Worm (Caenorhabditis elegans): ENCODE data around the gene oac-21.

Gene oac-21

DNA sequence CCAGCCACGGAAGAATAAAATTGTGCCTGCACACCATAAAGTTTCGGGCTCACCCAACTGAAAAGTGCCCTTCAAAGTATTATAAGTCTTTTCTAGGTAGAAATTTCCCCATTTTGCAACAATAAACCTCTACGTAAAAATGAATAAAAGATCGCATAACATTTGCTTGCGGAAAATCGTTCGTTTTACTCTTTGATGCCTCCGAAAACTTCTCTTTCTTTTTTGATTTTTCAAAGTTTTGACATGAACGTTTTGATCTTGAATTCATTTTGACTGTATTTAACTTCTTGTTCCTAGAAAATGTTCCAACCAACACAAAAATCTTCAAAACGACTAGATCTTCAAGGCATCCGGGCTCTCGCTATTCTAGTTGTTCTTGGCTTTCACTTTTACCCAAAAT lies at the start of gene oac-21:
oac-21 (plus strand) TSS at position 301 of the 400 bp plus-strand sequence.
- TF ChIP-seq ceh-45 (GFP tag; IDR thresholded peaks at IDR 0.05): no peak
- no peak for TF ChIP-seq ceh-6 (GFP tag; optimal IDR thresholded peaks at IDR 0.05)
- no peak for TF ChIP-seq sox-2 (GFP tag; IDR thresholded peaks at IDR 0.05)
- TF ChIP-seq hlh-30 (tag; optimal IDR thresholded peaks at IDR 0.05; ENCODE audit: insufficient read depth): no peak
- TF ChIP-seq C38D4.7 (GFP tag; optimal IDR thresholded peaks at IDR 0.05): no peak
- no peak for TF ChIP-seq odd-2 (tag; optimal IDR thresholded peaks at IDR 0.05)
- no peak for TF ChIP-seq ztf-16 (tag; optimal IDR thresholded peaks at IDR 0.05)
- TF ChIP-seq tbx-7 (tag; optimal IDR thresholded peaks at IDR 0.05): no peak

DNA sequence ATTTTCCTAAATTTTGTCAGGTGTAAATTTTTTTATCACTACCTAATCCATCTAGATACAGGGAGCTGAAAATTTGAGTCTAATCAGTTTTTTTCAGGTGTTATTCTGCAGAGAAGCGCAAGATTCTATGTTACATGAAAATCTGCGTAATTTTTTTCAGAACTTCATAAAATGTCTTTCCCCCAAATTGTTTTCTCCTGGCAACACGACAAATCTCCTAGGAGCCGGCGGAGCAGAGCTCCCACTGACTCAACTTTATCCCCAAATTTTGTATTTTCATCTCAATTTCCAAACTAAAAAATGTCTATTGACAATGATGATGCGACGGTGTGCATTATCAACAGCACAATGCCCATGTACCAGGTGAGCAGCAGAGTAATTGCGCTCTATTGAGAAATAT lies 49.6 kb upstream of the oac-21 start, which contains the start of gene F28F9.2:
F28F9.2 (plus strand) TSS at position 301 of the 400 bp plus-strand sequence.
- TF ChIP-seq odd-2 (tag; optimal IDR thresholded peaks at IDR 0.05): no peak
- no peak for TF ChIP-seq pqm-1 (tag; optimal IDR thresholded peaks at IDR 0.05)
- TF ChIP-seq ceh-19 (GFP tag; optimal IDR thresholded peaks at IDR 0.05): no peak
- no peak for TF ChIP-seq unc-3 (GFP tag; conservative IDR thresholded peaks at IDR 0.05)
- TF ChIP-seq unc-3 (tag; optimal IDR thresholded peaks at IDR 0.05): no peak
- no peak for TF ChIP-seq hlh-6 (tag; optimal IDR thresholded peaks at IDR 0.05)

DNA sequence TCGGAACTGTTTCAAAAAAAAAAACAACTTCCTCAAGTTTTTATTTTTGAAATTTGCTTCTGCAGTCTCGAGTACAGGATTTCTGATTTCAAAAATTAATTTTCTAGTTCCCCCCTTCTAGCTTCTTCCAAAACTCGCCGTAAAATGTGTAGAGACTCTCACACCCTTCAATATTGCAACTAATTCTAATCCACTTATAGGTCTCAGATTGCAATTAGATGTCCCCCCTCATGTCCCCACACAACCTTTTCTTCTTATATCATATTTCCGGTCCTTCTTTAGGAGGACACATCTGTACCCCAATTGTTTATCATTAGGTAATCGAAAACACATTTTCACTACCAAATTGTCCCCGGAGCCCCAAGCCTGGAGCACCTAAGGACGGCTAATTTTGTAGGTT lies 48.6 kb upstream of the oac-21 start:
- TF ChIP-seq unc-42 (tag; optimal IDR thresholded peaks at IDR 0.05): peak; percentile 71
- TF ChIP-seq madf-2 (tag; optimal IDR thresholded peaks at IDR 0.05): no peak

DNA sequence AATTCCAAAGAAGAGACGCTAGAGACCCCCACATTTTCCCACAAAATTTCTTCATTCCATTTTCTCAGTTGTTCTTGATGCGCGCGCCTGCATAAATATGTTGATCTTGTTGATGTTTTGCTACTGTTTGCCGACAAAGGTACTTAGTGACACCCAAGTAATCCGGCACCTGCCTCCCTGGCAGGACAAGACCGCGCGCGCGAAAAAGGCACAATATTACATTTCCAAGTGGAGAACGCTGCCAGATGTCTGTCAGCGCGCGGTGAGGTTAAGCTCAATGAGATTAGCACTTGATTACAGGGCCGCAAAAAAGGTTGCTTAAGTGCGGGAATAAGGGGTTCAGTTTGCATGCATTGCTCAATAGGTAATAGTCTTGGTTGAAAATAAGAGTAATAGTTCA lies 47.5 kb upstream of the oac-21 start:
- TF ChIP-seq mec-3 (tag; optimal IDR thresholded peaks at IDR 0.05; ENCODE audit: borderline replicate concordance): no peak
- peak; percentile 3 for TF ChIP-seq unc-42 (tag; optimal IDR thresholded peaks at IDR 0.05)
- no peak for TF ChIP-seq ceh-2 (tag; optimal IDR thresholded peaks at IDR 0.05)

DNA sequence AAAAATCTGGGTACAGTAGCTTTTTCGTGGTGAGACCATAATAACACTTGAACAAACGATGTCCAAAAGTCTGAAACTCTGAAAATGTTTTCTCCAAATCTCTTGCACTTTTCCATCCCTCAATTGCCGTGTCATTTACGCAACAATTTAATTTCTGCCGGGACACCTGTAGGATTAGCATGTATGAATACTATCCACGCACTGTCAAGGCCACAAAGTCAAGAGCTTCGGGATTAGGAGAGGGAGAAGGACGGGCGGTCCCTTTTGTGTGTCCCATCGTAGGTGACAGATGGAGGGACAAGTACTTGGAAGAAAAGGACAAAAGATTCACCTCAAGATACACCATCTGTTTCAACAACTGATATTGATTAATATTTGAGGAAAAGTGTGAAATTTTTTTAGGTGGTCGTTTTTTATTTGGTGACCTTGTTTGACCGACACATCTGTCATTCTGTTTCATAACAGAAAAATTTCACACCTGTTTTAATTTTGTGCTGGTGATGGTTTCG lies 46.0 kb upstream of the oac-21 start:
- TF ChIP-seq hlh-30 (tag; optimal IDR thresholded peaks at IDR 0.05; ENCODE audit: insufficient read depth) (no peak), K09A11.1 (tag; optimal IDR thresholded peaks at IDR 0.05; ENCODE audit: insufficient read depth) (no peak), F13H6.1 (tag; optimal IDR thresholded peaks at IDR 0.05) (no peak), gmeb-2 (tag; optimal IDR thresholded peaks at IDR 0.05) (no peak), lin-11 (tag; optimal IDR thresholded peaks at IDR 0.05) (no peak), lim-6 (tag; optimal IDR thresholded peaks at IDR 0.05) (no peak), ceh-9 (tag; optimal IDR thresholded peaks at IDR 0.05) (no peak), pha-4 (tag; optimal IDR thresholded peaks at IDR 0.05) (no peak), sdc-2 (tag; optimal IDR thresholded peaks at IDR 0.05) (no peak), pat-9 (tag; optimal IDR thresholded peaks at IDR 0.05) (no peak), dve-1 (tag; optimal IDR thresholded peaks at IDR 0.05) (no peak), unc-3 (GFP tag; conservative IDR thresholded peaks at IDR 0.05) (no peak), unc-3 (tag; optimal IDR thresholded peaks at IDR 0.05) (no peak), zip-5 (tag; optimal IDR thresholded peaks at IDR 0.05) (no peak), pax-1 (tag; optimal IDR thresholded peaks at IDR 0.05) (no peak), rnt-1 (tag; optimal IDR thresholded peaks at IDR 0.05) (no peak)

DNA sequence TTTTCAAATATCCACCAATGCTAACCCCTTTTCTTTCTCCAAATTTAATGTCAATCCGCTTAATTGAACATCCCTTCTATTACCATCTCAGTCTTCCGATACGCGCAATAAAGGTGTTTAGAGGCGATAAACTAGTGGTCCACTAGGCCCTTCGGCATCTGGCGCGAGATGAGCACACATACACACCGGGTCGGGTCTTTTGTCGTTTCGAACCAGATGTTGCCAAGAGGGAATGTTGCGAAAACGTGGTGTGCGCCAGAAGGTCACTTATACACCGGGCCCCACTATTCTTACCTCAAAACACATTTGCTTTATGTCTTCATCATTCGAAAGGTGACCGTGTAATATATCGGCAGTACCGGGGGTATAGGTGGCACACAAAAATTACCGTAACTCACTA lies 45.1 kb upstream of the oac-21 start:
- peak; percentile 81 for TF ChIP-seq hlh-8 (tag; optimal IDR thresholded peaks at IDR 0.05)
- TF ChIP-seq madf-2 (tag; optimal IDR thresholded peaks at IDR 0.05): no peak
- no peak for TF ChIP-seq elt-2 (tag; optimal IDR thresholded peaks at IDR 0.05)
- no peak for TF ChIP-seq ref-2 (tag; optimal IDR thresholded peaks at IDR 0.05)
- TF ChIP-seq nhr-232 (tag; optimal IDR thresholded peaks at IDR 0.05): no peak
